Worm (Caenorhabditis elegans): Measurements from ENCODE around the gene maph-9.

ce11 chrIV:7203696-7204095 is 47.3 kb downstream of the maph-9 start, which contains the start of gene R13A1.3:
- TF ChIP-seq flt-1 (GFP tag; IDR thresholded peaks at IDR 0.05), result no peak
- no peak for TF ChIP-seq tbx-37 (GFP tag; conservative IDR thresholded peaks at IDR 0.05)
- TF ChIP-seq ama-1 (optimal IDR thresholded peaks at IDR 0.05), result no peak
- TF ChIP-seq hmg-4 (GFP tag; optimal IDR thresholded peaks at IDR 0.05), result no peak
- no peak for TF ChIP-seq ceh-13 (GFP tag; optimal IDR thresholded peaks at IDR 0.05)
- no peak for TF ChIP-seq hnd-1 (tag; optimal IDR thresholded peaks at IDR 0.05)
- TF ChIP-seq B0310.2 (tag; optimal IDR thresholded peaks at IDR 0.05), result no peak
- TF ChIP-seq ets-7 (tag; optimal IDR thresholded peaks at IDR 0.05), result no peak
- no peak for TF ChIP-seq F13C5.2 (tag; optimal IDR thresholded peaks at IDR 0.05)
- TF ChIP-seq hmbx-1 (tag; optimal IDR thresholded peaks at IDR 0.05), result no peak
- TF ChIP-seq aly-1 (tag; optimal IDR thresholded peaks at IDR 0.05), result no peak
- no peak for TF ChIP-seq sea-1 (GFP tag; conservative IDR thresholded peaks at IDR 0.05)

All from whole organism, early embryonic.